Fruit fly (Drosophila melanogaster) S2 (cell line): ENCODE data around the gene MED18.

Source experiments
- CG8478 ChIP-seq: fragments of >200 bp; optimal IDR thresholded peaks from 2 replicates; lab custom pipeline; 2018
- CTCF ChIP-seq, 2 experiments: fragments of >200 bp; optimal IDR thresholded peaks; 2 replicates each; lab custom pipeline; 2018

- TF ChIP-seq CG8478 (lab: Kevin White, UChicago) (no peak), CTCF (optimal IDR thresholded peaks at IDR 0.05; lab: Kevin White, UChicago) (no peak)
Measured at dm6 chrX:1825912-1826862, 39.5 kb upstream of the MED18 start.
